Fruit fly (Drosophila melanogaster) whole organism, adult: ENCODE data around the gene Sr-CI.

ENCODE experiments used
- CG1620 ChIP-seq: fragments of 200-800 bp; sonication (Bioruptor generic); optimal IDR thresholded peaks from 2 replicates; lab custom pipeline; 2016; ENCODE audit warnings: missing biosample characterization, missing genetic modification characterization
- CG33017 ChIP-seq: fragments of 200-800 bp; sonication (Bioruptor generic); optimal IDR thresholded peaks from 2 replicates; lab custom pipeline; 2018; ENCODE audit warnings: missing biosample characterization, mild to moderate bottlenecking, missing genetic modification characterization, moderate library complexity
- CG5204 ChIP-seq: fragments of 200-800 bp; sonication (Bioruptor generic); optimal IDR thresholded peaks from 2 replicates; lab custom pipeline; 2016; ENCODE audit warnings: missing biosample characterization, missing genetic modification characterization
- CG7045 ChIP-seq: fragments of 200-800 bp; sonication (Bioruptor generic); optimal IDR thresholded peaks from 2 replicates; lab custom pipeline; 2017; ENCODE audit warnings: missing biosample characterization, mild to moderate bottlenecking, missing genetic modification characterization
- Clk ChIP-seq: fragments of 200-800 bp; sonication (Bioruptor generic); optimal IDR thresholded peaks from 2 replicates; lab custom pipeline; 2017; ENCODE audit warnings: missing biosample characterization, missing genetic modification characterization
- Crg-1 ChIP-seq: fragments of 200-800 bp; sonication (Bioruptor generic); optimal IDR thresholded peaks from 2 replicates; lab custom pipeline; 2016; ENCODE audit warnings: missing biosample characterization, missing genetic modification characterization
- bab1 ChIP-seq: fragments of 200-800 bp; sonication (Bioruptor generic); optimal IDR thresholded peaks from 3 replicates; lab custom pipeline; 2019; ENCODE audit warnings: missing biosample characterization, mild to moderate bottlenecking, missing genetic modification characterization, moderate library complexity
- kay ChIP-seq: fragments of 200-800 bp; sonication (Bioruptor generic); peaks from one replicate; lab custom pipeline; 2016; ENCODE audit warnings: missing biosample characterization, missing genetic modification characterization, borderline replicate concordance
- pad ChIP-seq: fragments of 200-800 bp; sonication (Bioruptor generic); optimal IDR thresholded peaks from 3 replicates; lab custom pipeline; 2017; ENCODE audit warnings: missing biosample characterization, missing genetic modification characterization, mild to moderate bottlenecking, moderate library complexity, missing genetic modification reagents
- tj ChIP-seq: fragments of 200-800 bp; sonication (Bioruptor generic); optimal IDR thresholded peaks from 3 replicates; lab custom pipeline; 2017; ENCODE audit warnings: missing biosample characterization, mild to moderate bottlenecking, missing genetic modification characterization, moderate library complexity
- toe ChIP-seq: fragments of 200-800 bp; sonication (Bioruptor generic); optimal IDR thresholded peaks from 2 replicates; lab custom pipeline; 2016; ENCODE audit warnings: missing biosample characterization, missing genetic modification characterization

- TF ChIP-seq CG7045 (GFP tag; lab: Kevin White, UChicago) (no peak), Clk (GFP tag; lab: Kevin White, UChicago) (no peak), Crg-1 (GFP tag; lab: Kevin White, UChicago) (no peak), CG5204 (GFP tag; lab: Kevin White, UChicago) (no peak), toe (GFP tag; lab: Kevin White, UChicago) (no peak), CG1620 (GFP tag; lab: Kevin White, UChicago) (no peak), CG33017 (tag; lab: Kevin White, UChicago) (no peak), pad (GFP tag; lab: Kevin White, UChicago) (no peak), bab1 (no peak), tj (GFP tag; lab: Kevin White, UChicago) (no peak), kay (GFP tag; lab: Kevin White, UChicago) (no peak)
Measured at dm6 chr2L:4146317-4146716, 24.8 kb downstream of the Sr-CI start.
